Fruit fly (Drosophila melanogaster) Kc167 (cell line): ENCODE measurements around the gene dgt4.

Experiments used
- Myc ChIP-seq: fragments of >200 bp; optimal IDR thresholded peaks from 2 replicates; lab custom pipeline; 2017; ENCODE audit warnings: missing external identifiers
- Sin3A ChIP-seq: fragments of >200 bp; optimal IDR thresholded peaks from 2 replicates; lab custom pipeline; 2018; ENCODE audit warnings: missing external identifiers
- h ChIP-seq: fragments of >200 bp; optimal IDR thresholded peaks from 3 replicates; lab custom pipeline; 2018; ENCODE audit warnings: missing external identifiers
- insv ChIP-seq: fragments of >200 bp; optimal IDR thresholded peaks from 3 replicates; lab custom pipeline; 2018; ENCODE audit warnings: missing external identifiers
- psq ChIP-seq: fragments of >200 bp; optimal IDR thresholded peaks from 2 replicates; lab custom pipeline; 2017; ENCODE audit warnings: missing external identifiers
- ttk ChIP-seq: sonication (Bioruptor generic); optimal IDR thresholded peaks from 2 replicates; lab custom pipeline; 2017; ENCODE audit warnings: missing external identifiers

The dgt4 gene

DNA sequence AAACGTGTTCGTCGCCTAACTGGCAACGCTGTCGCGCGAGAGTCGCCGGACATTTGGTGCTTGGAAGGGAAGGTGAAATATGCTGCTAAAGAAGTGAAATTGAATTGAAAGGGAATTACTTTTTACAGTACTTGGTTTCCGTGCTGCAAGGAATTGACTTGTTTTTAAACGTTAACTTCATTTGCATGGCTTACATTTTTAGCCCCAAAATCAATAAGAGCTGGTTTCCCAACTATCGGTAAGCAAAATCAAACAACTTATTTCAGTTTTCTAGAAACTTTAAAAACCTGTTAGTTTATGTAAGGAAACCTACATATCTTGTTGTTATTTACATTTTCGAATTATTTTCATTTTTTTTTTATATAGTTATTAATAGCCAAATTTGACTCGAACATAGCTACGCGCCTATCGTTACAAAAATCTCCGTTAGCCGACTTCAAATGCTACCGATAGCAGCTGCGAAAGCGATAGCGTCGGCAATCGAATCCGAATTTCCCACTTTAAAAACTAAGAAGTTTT, at the start of gene dgt4, which contains the start of gene Nsun2:
TSS of gene dgt4 (plus strand) at position 4 of the 519 bp plus-strand sequence.
TSS of gene Nsun2 (minus strand) at position 37 of the 519 bp plus-strand sequence.
- TF ChIP-seq ttk (lab: Kevin White, UChicago) (no peak), insv (lab: Kevin White, UChicago) (no peak), Sin3A (lab: Kevin White, UChicago) (no peak), h (no peak), Myc (lab: Kevin White, UChicago) (no peak), psq (lab: Kevin White, UChicago) (no peak)

dm6 chrX:4075430-4075829, 38.1 kb upstream of the dgt4 start, which contains the start of gene CG43689:
Gene CG43689, plus strand, starts transcription at chrX:4075743.
- TF ChIP-seq h = no peak
- no peak for TF ChIP-seq insv (lab: Kevin White, UChicago)
- no peak for TF ChIP-seq ttk (lab: Kevin White, UChicago)
- TF ChIP-seq psq (lab: Kevin White, UChicago) = no peak
- TF ChIP-seq Myc (lab: Kevin White, UChicago) = no peak
- no peak for TF ChIP-seq Sin3A (lab: Kevin White, UChicago)

DNA sequence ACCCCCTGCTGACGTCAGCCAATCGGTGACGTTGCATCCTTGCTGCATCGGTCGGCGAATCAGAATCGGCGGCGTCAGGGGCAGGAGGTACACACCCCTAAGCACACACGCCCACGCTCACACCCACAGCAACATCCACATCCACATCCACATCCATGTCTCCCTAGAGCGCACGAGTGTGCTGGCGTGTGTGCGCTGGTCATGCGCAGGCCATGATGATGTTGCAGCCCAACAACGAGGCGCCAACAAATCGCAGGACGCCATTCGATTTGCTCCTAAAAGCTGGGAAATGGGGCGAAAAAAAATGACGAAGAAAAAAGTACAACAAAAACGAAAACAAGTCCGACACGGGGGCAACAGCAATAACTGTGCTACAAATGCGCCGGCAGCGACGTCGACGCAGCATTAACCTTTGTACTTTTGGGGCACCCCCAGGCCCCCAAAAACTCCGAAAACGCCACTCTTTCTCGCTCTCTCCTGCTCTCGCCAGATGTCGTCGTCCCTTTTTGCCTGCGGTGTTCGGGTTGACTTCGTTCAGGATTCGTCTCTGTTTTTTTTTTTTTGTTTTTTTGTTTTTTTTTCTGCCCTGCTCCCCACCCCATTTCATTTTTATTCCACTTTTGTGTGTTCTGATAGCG, 24.4 kb upstream of the dgt4 start:
- TF ChIP-seq Sin3A (lab: Kevin White, UChicago) (no peak), ttk (lab: Kevin White, UChicago) (no peak), psq (lab: Kevin White, UChicago) (no peak), h (no peak), insv (lab: Kevin White, UChicago) (no peak), Myc (lab: Kevin White, UChicago) (no peak)

DNA sequence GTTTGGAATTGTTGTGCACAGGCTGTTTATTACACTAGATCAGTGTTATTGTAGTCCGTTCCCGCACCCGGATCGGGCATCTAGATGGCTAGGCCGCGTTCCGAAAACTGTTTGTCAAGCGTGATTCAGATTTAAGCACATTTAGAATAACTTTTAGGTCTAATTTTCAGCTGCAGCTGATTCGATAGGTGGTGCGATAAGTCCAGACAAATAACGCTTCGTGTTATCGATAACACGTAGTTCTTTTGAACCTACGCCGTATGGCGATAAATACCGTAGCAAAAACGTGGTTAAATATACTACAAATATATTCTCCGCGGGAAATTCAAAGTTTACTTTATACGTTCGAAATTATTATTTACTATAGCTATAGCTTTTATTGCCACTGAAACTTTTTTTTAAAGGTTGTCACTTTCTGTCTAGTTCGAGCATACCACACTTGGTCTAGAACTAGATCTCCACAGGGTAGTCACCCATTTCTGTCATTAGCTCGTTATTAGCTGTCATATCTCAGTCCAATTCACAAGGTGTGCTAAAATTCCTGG, 12.6 kb upstream of the dgt4 start, which contains the start of the genes Cmtr1 and CG15375:
TSS of gene Cmtr1 (minus strand) at position 208 of the 545 bp plus-strand sequence.
TSS of gene CG15375 (plus strand) at position 495 of the 545 bp plus-strand sequence.
- TF ChIP-seq ttk (lab: Kevin White, UChicago) (no peak), insv (lab: Kevin White, UChicago) (no peak), Myc (lab: Kevin White, UChicago) (no peak), psq (lab: Kevin White, UChicago) (no peak), h (no peak), Sin3A (lab: Kevin White, UChicago) (no peak)

dm6 chrX:4104132-4104531, 9.4 kb upstream of the dgt4 start, which contains the start of the genes Xpac and brn:
Gene Xpac, minus strand, starts transcription at chrX:4104197.
Gene brn, plus strand, starts transcription at chrX:4104342.
- no peak for TF ChIP-seq Sin3A (lab: Kevin White, UChicago)
- no peak for TF ChIP-seq h
- TF ChIP-seq Myc (lab: Kevin White, UChicago) = no peak
- no peak for TF ChIP-seq insv (lab: Kevin White, UChicago)

dm6 chrX:4105830-4106233, 7.7 kb upstream of the dgt4 start, which contains the start of gene cib:
Gene cib, plus strand, starts transcription at chrX:4106113.
- no peak for TF ChIP-seq Myc (lab: Kevin White, UChicago)
- TF ChIP-seq h = no peak
- no peak for TF ChIP-seq psq (lab: Kevin White, UChicago)
- no peak for TF ChIP-seq ttk (lab: Kevin White, UChicago)
- no peak for TF ChIP-seq Sin3A (lab: Kevin White, UChicago)
- no peak for TF ChIP-seq insv (lab: Kevin White, UChicago)

- TF ChIP-seq h (no peak), psq (lab: Kevin White, UChicago) (no peak), ttk (lab: Kevin White, UChicago) (no peak), Myc (lab: Kevin White, UChicago) (no peak), insv (lab: Kevin White, UChicago) (no peak)
These were observed 7.3 kb upstream of the dgt4 start for dm6 chrX:4106240-4106639.

DNA sequence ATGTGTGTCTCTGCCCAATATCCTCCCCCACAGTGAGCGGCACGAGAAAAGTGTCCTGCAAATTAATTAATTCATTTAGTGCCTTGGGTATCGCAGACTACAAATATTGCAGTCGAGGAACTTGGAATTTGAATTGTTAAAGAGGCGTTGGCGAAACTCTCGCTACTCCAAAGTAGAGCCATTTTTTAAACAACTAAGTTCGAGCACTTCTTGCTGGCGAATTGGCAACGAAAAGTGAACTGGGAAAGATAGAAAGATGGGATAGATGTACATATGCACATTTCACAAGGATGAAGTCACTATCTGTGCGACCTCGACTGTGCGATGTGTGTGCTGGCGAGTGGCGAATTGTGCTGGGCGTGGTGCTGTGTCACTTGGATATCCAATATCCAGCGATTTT, 6.7 kb upstream of the dgt4 start:
- TF ChIP-seq Myc (lab: Kevin White, UChicago) = no peak
- no peak for TF ChIP-seq insv (lab: Kevin White, UChicago)
- no peak for TF ChIP-seq Sin3A (lab: Kevin White, UChicago)
- no peak for TF ChIP-seq psq (lab: Kevin White, UChicago)
- no peak for TF ChIP-seq h
- TF ChIP-seq ttk (lab: Kevin White, UChicago) = no peak

DNA sequence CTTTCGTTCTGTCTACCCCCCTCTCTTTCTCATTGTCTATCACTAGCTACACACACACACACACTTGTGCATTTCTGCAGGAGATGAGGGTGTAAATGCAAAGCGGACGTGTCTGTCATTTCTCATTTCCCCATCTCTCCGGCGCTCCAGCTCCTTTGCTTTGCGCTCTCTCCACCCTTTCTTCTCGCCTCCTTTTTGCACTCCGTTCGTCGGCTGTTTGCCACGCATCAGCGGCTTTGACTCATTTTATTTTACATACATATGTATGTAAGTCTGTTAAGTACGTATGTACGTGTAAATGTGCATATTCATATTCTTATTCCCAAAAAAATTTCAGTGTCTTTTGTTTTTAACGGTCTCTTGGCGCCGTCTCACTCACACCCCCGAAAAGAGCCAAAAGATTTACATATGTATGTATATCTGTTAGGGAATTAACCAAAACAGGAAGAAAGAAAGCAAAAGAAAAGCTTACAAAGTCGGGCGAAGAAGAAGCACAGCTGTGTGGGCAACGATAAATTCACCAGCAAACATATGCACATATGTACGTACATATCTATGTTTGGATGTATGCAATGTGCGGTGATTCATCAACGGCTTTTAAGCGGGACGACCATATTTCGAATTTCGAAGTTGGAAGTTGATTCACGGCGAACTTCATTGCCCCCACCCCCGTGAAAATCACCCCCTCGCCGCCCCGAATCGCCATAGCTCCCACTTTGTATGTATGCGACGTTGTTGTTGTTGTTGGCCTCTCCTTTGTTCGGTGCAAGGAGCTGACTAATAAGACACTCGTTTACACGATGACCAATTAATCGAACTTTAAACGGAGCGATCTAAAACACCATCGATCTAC, 6.0 kb upstream of the dgt4 start:
- TF ChIP-seq psq (lab: Kevin White, UChicago) (no peak), ttk (lab: Kevin White, UChicago) (no peak), insv (lab: Kevin White, UChicago) (no peak), Myc (lab: Kevin White, UChicago) (no peak), Sin3A (lab: Kevin White, UChicago) (no peak), h (no peak)

DNA sequence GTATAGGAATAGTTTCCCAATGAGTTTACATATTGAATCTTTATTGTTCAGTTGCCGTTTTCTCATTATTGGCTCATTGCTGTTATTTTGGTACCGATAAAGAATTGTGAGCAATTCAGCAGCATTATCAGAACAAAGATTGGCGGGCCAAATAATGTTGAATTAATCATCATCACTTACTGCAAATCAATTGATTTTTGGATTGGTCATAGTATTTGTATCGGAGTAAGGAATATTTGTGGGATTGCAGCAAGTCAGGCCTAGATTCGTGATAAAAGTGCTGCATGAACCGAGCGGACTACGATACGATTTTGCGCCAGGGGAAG, 5.4 kb upstream of the dgt4 start:
- TF ChIP-seq Sin3A (lab: Kevin White, UChicago) (no peak), psq (lab: Kevin White, UChicago) (no peak), Myc (lab: Kevin White, UChicago) (no peak), h (no peak), ttk (lab: Kevin White, UChicago) (no peak), insv (lab: Kevin White, UChicago) (no peak)

- TF ChIP-seq insv (lab: Kevin White, UChicago) (no peak), h (no peak), psq (lab: Kevin White, UChicago) (no peak), Sin3A (lab: Kevin White, UChicago) (no peak), ttk (lab: Kevin White, UChicago) (no peak), Myc (lab: Kevin White, UChicago) (no peak)
These were observed 4.8 kb upstream of the dgt4 start for dm6 chrX:4108612-4109173.
